Fruit fly (Drosophila melanogaster): ENCODE results near the gene CG2861.

The CG2861 gene

DNA sequence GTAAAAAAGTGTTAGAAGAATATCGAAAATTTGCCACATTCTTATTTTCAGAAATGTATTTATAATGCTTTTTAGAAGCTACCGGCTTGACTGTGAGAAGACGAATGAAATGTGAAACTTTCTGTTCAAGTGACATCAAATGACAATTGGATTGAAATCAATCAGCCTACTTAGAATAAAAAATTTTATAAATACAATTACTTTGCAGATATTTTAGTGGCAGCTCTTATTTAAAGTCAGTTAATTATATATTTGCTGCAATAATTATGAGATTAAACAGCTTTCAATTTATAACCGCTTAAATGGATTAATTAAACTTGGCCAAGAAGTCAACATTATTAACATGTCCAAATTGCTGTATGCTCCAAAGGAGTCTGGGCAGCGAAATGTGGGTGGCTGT lies 27.4 kb downstream of the CG2861 start, which contains the start of gene CG2871:
Gene CG2871, minus strand, starts transcription at position 101 of the 400 bp plus-strand sequence.
- TF ChIP-seq CG5204 (GFP tag; optimal IDR thresholded peaks at IDR 0.05) (no peak), bab1 (GFP tag; optimal IDR thresholded peaks at IDR 0.05) (no peak), CG12768 (GFP tag; optimal IDR thresholded peaks at IDR 0.05) (no peak), cnc (optimal IDR thresholded peaks at IDR 0.05) (no peak), toe (GFP tag; optimal IDR thresholded peaks at IDR 0.05) (no peak), ovo (GFP tag; optimal IDR thresholded peaks at IDR 0.05) (no peak), kay (GFP tag; ENCODE audit: borderline replicate concordance) (no peak), pad (GFP tag; optimal IDR thresholded peaks at IDR 0.05) (no peak), tj (GFP tag; optimal IDR thresholded peaks at IDR 0.05) (no peak)

dm6 chrX:4771488-4771887 lies 33.2 kb downstream of the CG2861 start, which contains the start of gene Klf15:
TSS of gene Klf15 (minus strand) at chrX:4771588.
- TF ChIP-seq tj (GFP tag; optimal IDR thresholded peaks at IDR 0.05) (no peak), pad (GFP tag; optimal IDR thresholded peaks at IDR 0.05) (no peak), bab1 (GFP tag; optimal IDR thresholded peaks at IDR 0.05) (no peak), CG14711 (tag; optimal IDR thresholded peaks at IDR 0.05) (no peak), Crg-1 (GFP tag; optimal IDR thresholded peaks at IDR 0.05) (no peak), Clk (GFP tag; optimal IDR thresholded peaks at IDR 0.05) (no peak), cic (GFP tag; optimal IDR thresholded peaks at IDR 0.05) (no peak), kay (GFP tag; ENCODE audit: borderline replicate concordance) (no peak)

DNA sequence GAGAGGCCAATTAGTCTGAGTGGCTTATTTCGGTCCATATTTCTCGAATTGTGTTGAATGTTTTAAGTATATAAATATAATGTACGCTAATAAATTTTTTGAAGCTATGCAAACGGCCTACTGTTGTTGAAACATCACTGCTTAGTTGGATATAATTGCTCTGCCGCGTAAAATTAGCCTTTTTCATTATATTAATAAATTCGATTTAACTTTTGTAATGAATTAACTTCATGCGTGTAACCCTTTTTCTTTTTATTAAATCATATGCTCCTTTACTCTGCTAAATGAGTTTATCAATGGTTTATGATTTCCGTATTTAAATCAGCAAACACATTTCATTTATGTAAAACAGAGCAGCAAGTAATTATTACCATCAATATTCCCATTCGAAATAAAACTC lies 34.6 kb downstream of the CG2861 start, which contains the start of gene CG15472:
Gene CG15472, minus strand, starts transcription at position 101 of the 400 bp plus-strand sequence.
- TF ChIP-seq ovo (GFP tag; optimal IDR thresholded peaks at IDR 0.05), result no peak
- no peak for TF ChIP-seq CG5204 (GFP tag; optimal IDR thresholded peaks at IDR 0.05)
- TF ChIP-seq CG7101 (tag; optimal IDR thresholded peaks at IDR 0.05), result no peak
- TF ChIP-seq CG7045 (GFP tag; optimal IDR thresholded peaks at IDR 0.05), result no peak
- TF ChIP-seq pad (GFP tag; optimal IDR thresholded peaks at IDR 0.05), result no peak
- TF ChIP-seq Clk (GFP tag; optimal IDR thresholded peaks at IDR 0.05), result no peak
- no peak for TF ChIP-seq tj (GFP tag; optimal IDR thresholded peaks at IDR 0.05)
- no peak for TF ChIP-seq Crg-1 (GFP tag; optimal IDR thresholded peaks at IDR 0.05)
- no peak for TF ChIP-seq kay (GFP tag; ENCODE audit: borderline replicate concordance)
- TF ChIP-seq cic (GFP tag; optimal IDR thresholded peaks at IDR 0.05), result no peak

DNA sequence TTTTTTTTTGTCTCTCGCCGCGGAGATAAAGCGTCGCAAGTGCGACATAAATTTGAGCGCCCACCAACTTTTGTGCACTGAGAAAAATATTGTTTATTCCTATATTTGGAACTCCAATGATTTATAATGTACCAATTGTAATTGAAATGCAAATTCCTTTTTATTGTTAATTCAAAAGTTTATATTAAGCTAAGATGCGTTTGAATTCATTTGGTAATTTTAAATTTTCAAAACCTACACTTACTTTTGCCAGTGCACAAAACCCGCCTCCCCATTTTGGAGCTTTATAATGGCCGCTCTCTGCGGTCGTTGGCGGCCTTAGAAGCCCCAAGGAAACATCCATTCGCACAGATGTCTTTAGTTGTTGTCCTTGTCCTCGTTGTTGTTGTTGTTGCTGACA lies 42.4 kb downstream of the CG2861 start:
- no peak for TF ChIP-seq pad (GFP tag; optimal IDR thresholded peaks at IDR 0.05)
- TF ChIP-seq Clk (GFP tag; optimal IDR thresholded peaks at IDR 0.05), result no peak
- TF ChIP-seq tj (GFP tag; optimal IDR thresholded peaks at IDR 0.05), result no peak
- no peak for TF ChIP-seq CG7045 (GFP tag; optimal IDR thresholded peaks at IDR 0.05)
- no peak for TF ChIP-seq CG11617 (GFP tag; optimal IDR thresholded peaks at IDR 0.05)
- no peak for TF ChIP-seq cnc (optimal IDR thresholded peaks at IDR 0.05)
- no peak for TF ChIP-seq kay (GFP tag; ENCODE audit: borderline replicate concordance)
- no peak for TF ChIP-seq CG14711 (tag; optimal IDR thresholded peaks at IDR 0.05)
- TF ChIP-seq Crg-1 (GFP tag; optimal IDR thresholded peaks at IDR 0.05), result no peak
